Worm (Caenorhabditis elegans) whole organism, L2 larva: Measurements from ENCODE around the gene Y62F5A.9.

Experiments
- ama-1 ChIP-seq: fragments of 150-350 bp; optimal IDR thresholded peaks from 2 replicates; lab custom pipeline; 2018; ENCODE audit warnings: inconsistent platforms
- blmp-1 ChIP-seq: sonication (generic microtip); optimal IDR thresholded peaks from 2 replicates; lab custom pipeline; 2017; ENCODE audit warnings: missing genetic modification characterization, mild to moderate bottlenecking, missing compliant biosample characterization, antibody characterized with exemption, moderate library complexity; ENCODE audit not compliant: insufficient read depth
- ceh-82 ChIP-seq: fragments of 150-350 bp; optimal IDR thresholded peaks from 2 replicates; lab custom pipeline; 2014; ENCODE audit warnings: missing biosample characterization, missing genetic modification characterization
- lin-11 ChIP-seq: fragments of 150-350 bp; sonication (generic microtip); optimal IDR thresholded peaks from 2 replicates; lab custom pipeline; 2014; ENCODE audit warnings: missing biosample characterization, missing genetic modification characterization, inconsistent platforms, mixed read lengths
- lin-39 ChIP-seq: fragments of 150-350 bp; optimal IDR thresholded peaks from 2 replicates; lab custom pipeline; 2014; ENCODE audit warnings: missing biosample characterization, missing genetic modification reagents, missing genetic modification characterization
- lsy-2 ChIP-seq, 2 experiments: fragments of 150-350 bp in 1 of 2; sonication (generic microtip) in 1 of 2; optimal IDR thresholded peaks; 2 replicates each; lab custom pipeline; 2014 to 2017; ENCODE audit warnings: missing biosample characterization in 2 of 2, missing genetic modification characterization in 2 of 2
- nhr-11 ChIP-seq: fragments of 150-350 bp; optimal IDR thresholded peaks from 2 replicates; lab custom pipeline; 2014; ENCODE audit warnings: missing biosample characterization, missing genetic modification characterization
- nhr-12 ChIP-seq: fragments of 150-350 bp; optimal IDR thresholded peaks from 2 replicates; lab custom pipeline; 2014; ENCODE audit warnings: missing biosample characterization, missing genetic modification characterization
- nhr-237 ChIP-seq: fragments of 150-350 bp; optimal IDR thresholded peaks from 2 replicates; lab custom pipeline; 2014; ENCODE audit warnings: missing biosample characterization, missing genetic modification characterization
- nhr-77 ChIP-seq: fragments of 150-350 bp; optimal IDR thresholded peaks from 2 replicates; lab custom pipeline; 2014; ENCODE audit warnings: missing biosample characterization, missing genetic modification characterization
- unc-39 ChIP-seq: fragments of 150-350 bp; optimal IDR thresholded peaks from 2 replicates; lab custom pipeline; 2014; ENCODE audit warnings: missing biosample characterization, missing genetic modification characterization
- unc-55 ChIP-seq: fragments of 150-350 bp; sonication (generic microtip); optimal IDR thresholded peaks from 3 replicates; lab custom pipeline; 2014; ENCODE audit warnings: missing biosample characterization, missing genetic modification reagents, missing genetic modification characterization
- unc-62 ChIP-seq: fragments of 150-350 bp; optimal IDR thresholded peaks from 2 replicates; lab custom pipeline; 2014; ENCODE audit warnings: missing biosample characterization, missing genetic modification reagents, missing genetic modification characterization

DNA sequence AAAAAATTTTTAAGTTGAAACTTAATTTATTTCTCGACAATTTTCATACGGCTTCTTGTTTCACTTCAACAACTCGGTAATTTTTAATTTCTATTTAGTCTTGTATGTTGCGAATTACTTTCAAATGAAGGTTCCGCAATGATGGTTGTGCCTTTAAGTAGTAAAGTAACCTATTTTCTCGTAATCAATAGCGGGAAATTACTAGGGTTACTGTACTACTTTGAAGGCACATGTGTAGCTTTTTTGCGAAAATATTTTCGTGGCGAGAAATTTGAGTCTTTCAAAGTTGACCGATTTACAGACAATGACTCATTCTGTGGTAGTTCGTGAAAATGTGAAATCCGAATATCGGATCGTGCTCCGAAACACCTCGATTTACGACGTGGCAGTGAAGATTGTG lies 20.5 kb downstream of the Y62F5A.9 start, which contains the start of gene B0334.10:
- TF ChIP-seq nhr-11 (tag; lab: Kevin White, UChicago) (no peak), lin-39 (tag; lab: Kevin White, UChicago) (no peak), nhr-237 (tag; lab: Kevin White, UChicago) (no peak), blmp-1 (tag; lab: Kevin White, UChicago) (no peak), unc-39 (tag; lab: Kevin White, UChicago) (no peak), unc-62 (GFP tag; lab: Kevin White, UChicago) (no peak), ama-1 (lab: Kevin White, UChicago) (no peak), ceh-82 (tag; lab: Kevin White, UChicago) (no peak), lin-11 (tag; lab: Kevin White, UChicago) (no peak), nhr-77 (tag; lab: Kevin White, UChicago) (no peak), nhr-12 (tag; lab: Kevin White, UChicago) (no peak), unc-55 (GFP tag; lab: Kevin White, UChicago) (no peak), lsy-2 (tag; optimal IDR thresholded peaks at IDR 0.05; lab: Kevin White, UChicago) (no peak)
